Worm (Caenorhabditis elegans) whole organism, late embryonic: ENCODE results near the gene C44B7.5.

Experiments
- C08G9.2 ChIP-seq: sonication (generic microtip); optimal IDR thresholded peaks from 2 replicates; lab custom pipeline; 2016; ENCODE audit warnings: mild to moderate bottlenecking, missing genetic modification characterization, moderate library complexity, missing compliant biosample characterization
- C38D4.7 ChIP-seq: fragments of 200-800 bp; sonication (Bioruptor generic); optimal IDR thresholded peaks from 2 replicates; lab custom pipeline; 2018; ENCODE audit warnings: mild to moderate bottlenecking, missing genetic modification characterization, moderate library complexity, missing compliant biosample characterization
- F13H6.1 ChIP-seq: sonication (generic microtip); optimal IDR thresholded peaks from 2 replicates; lab custom pipeline; 2016; ENCODE audit warnings: missing genetic modification characterization, missing compliant biosample characterization
- K09A11.1 ChIP-seq: sonication (generic microtip); optimal IDR thresholded peaks from 2 replicates; lab custom pipeline; 2017; ENCODE audit warnings: antibody characterized with exemption, mild to moderate bottlenecking, missing genetic modification characterization, missing compliant biosample characterization; ENCODE audit not compliant: insufficient read depth
- Y22D7AL.16 ChIP-seq: sonication (generic microtip); optimal IDR thresholded peaks from 2 replicates; lab custom pipeline; 2016; ENCODE audit warnings: missing genetic modification characterization, missing compliant biosample characterization
- ahr-1 ChIP-seq: sonication (generic microtip); optimal IDR thresholded peaks from 2 replicates; lab custom pipeline; 2016; ENCODE audit warnings: missing genetic modification characterization, missing compliant biosample characterization
- ceh-14 ChIP-seq: sonication (generic microtip); optimal IDR thresholded peaks from 2 replicates; lab custom pipeline; 2016; ENCODE audit warnings: missing genotype, missing genetic modification characterization, missing compliant biosample characterization
- ceh-18 ChIP-seq: sonication (generic microtip); optimal IDR thresholded peaks from 2 replicates; lab custom pipeline; 2016; ENCODE audit warnings: missing genetic modification characterization, missing compliant biosample characterization
- ceh-2 ChIP-seq: sonication (generic microtip); optimal IDR thresholded peaks from 2 replicates; lab custom pipeline; 2016; ENCODE audit warnings: missing genotype, missing genetic modification characterization, missing compliant biosample characterization
- ceh-22 ChIP-seq: sonication (generic microtip); optimal IDR thresholded peaks from 2 replicates; lab custom pipeline; 2017; ENCODE audit warnings: missing biosample characterization, missing genetic modification characterization
- ceh-24 ChIP-seq: sonication (generic microtip); optimal IDR thresholded peaks from 2 replicates; lab custom pipeline; 2016; ENCODE audit warnings: mild to moderate bottlenecking, missing genetic modification characterization, missing compliant biosample characterization
- ceh-31 ChIP-seq: sonication (generic microtip); optimal IDR thresholded peaks from 2 replicates; lab custom pipeline; 2016; ENCODE audit warnings: missing genetic modification characterization, missing compliant biosample characterization
- ceh-45 ChIP-seq: fragments of 200-800 bp; sonication (Bioruptor generic); IDR thresholded peaks from 2 replicates; pipeline ENCODE4 v1.3.6; 2022; ENCODE audit warnings: missing genetic modification reagents, missing genetic modification characterization, missing compliant biosample characterization
- ceh-9 ChIP-seq: sonication (generic microtip); optimal IDR thresholded peaks from 2 replicates; lab custom pipeline; 2016; ENCODE audit warnings: mild to moderate bottlenecking, missing genetic modification characterization, inconsistent platforms, missing compliant biosample characterization
- che-1 ChIP-seq: sonication (generic microtip); optimal IDR thresholded peaks from 2 replicates; lab custom pipeline; 2016; ENCODE audit warnings: mild to moderate bottlenecking, missing genetic modification characterization, missing compliant biosample characterization
- dmd-4 ChIP-seq: sonication (generic microtip); optimal IDR thresholded peaks from 2 replicates; lab custom pipeline; 2016; ENCODE audit warnings: borderline replicate concordance, missing genetic modification characterization, missing compliant biosample characterization
- dve-1 ChIP-seq: sonication (generic microtip); optimal IDR thresholded peaks from 2 replicates; lab custom pipeline; 2017; ENCODE audit warnings: antibody characterized with exemption, mild to moderate bottlenecking, missing genetic modification characterization, missing compliant biosample characterization
- elt-4 ChIP-seq: sonication (generic microtip); optimal IDR thresholded peaks from 2 replicates; lab custom pipeline; 2016; ENCODE audit warnings: missing genetic modification characterization, missing compliant biosample characterization
- eyg-1 ChIP-seq: sonication (generic microtip); optimal IDR thresholded peaks from 2 replicates; lab custom pipeline; 2016; ENCODE audit warnings: missing genotype, missing genetic modification characterization, missing compliant biosample characterization
- fax-1 ChIP-seq: sonication (generic microtip); optimal IDR thresholded peaks from 2 replicates; lab custom pipeline; 2016; ENCODE audit warnings: missing genotype, missing genetic modification characterization, missing compliant biosample characterization
- gmeb-2 ChIP-seq: sonication (generic microtip); optimal IDR thresholded peaks from 2 replicates; lab custom pipeline; 2016; ENCODE audit warnings: missing genetic modification characterization, inconsistent platforms, missing compliant biosample characterization
- hlh-15 ChIP-seq: sonication (generic microtip); optimal IDR thresholded peaks from 2 replicates; lab custom pipeline; 2016; ENCODE audit warnings: missing genetic modification characterization, missing compliant biosample characterization
- hlh-30 ChIP-seq: sonication (generic microtip); optimal IDR thresholded peaks from 2 replicates; lab custom pipeline; 2017; ENCODE audit warnings: antibody characterized with exemption, missing genetic modification characterization, missing compliant biosample characterization; ENCODE audit not compliant: insufficient read depth
- hlh-6 ChIP-seq: sonication (generic microtip); optimal IDR thresholded peaks from 2 replicates; lab custom pipeline; 2016; ENCODE audit warnings: missing genotype, missing genetic modification characterization, missing compliant biosample characterization
- lim-6 ChIP-seq: sonication (generic microtip); optimal IDR thresholded peaks from 2 replicates; lab custom pipeline; 2016; ENCODE audit warnings: missing genetic modification characterization, missing compliant biosample characterization
- lin-11 ChIP-seq: fragments of 200-800 bp; sonication (Bioruptor generic); optimal IDR thresholded peaks from 2 replicates; lab custom pipeline; 2018; ENCODE audit warnings: mild to moderate bottlenecking, missing genetic modification characterization, missing compliant biosample characterization
- nhr-11 ChIP-seq: fragments of 150-350 bp; optimal IDR thresholded peaks from 2 replicates; lab custom pipeline; 2014; ENCODE audit warnings: missing biosample characterization, missing genetic modification characterization
- nhr-232 ChIP-seq: sonication (generic microtip); optimal IDR thresholded peaks from 2 replicates; lab custom pipeline; 2016; ENCODE audit warnings: missing genetic modification characterization, missing compliant biosample characterization
- pag-3 ChIP-seq: sonication (generic microtip); optimal IDR thresholded peaks from 2 replicates; lab custom pipeline; 2016; ENCODE audit warnings: missing compliant biosample characterization, missing genetic modification characterization, borderline replicate concordance
- pqm-1 ChIP-seq: sonication (generic microtip); optimal IDR thresholded peaks from 2 replicates; lab custom pipeline; 2016; ENCODE audit warnings: missing genetic modification characterization, missing compliant biosample characterization
- pros-1 ChIP-seq: fragments of 150-350 bp; optimal IDR thresholded peaks from 2 replicates; lab custom pipeline; 2014; ENCODE audit warnings: missing biosample characterization, missing genetic modification reagents, missing genetic modification characterization
- ref-2 ChIP-seq: sonication (generic microtip); optimal IDR thresholded peaks from 2 replicates; lab custom pipeline; 2016; ENCODE audit warnings: missing genetic modification characterization, missing compliant biosample characterization
- rnt-1 ChIP-seq: sonication (generic microtip); optimal IDR thresholded peaks from 2 replicates; lab custom pipeline; 2016; ENCODE audit warnings: missing genetic modification characterization, missing compliant biosample characterization
- sox-2 ChIP-seq: fragments of 200-800 bp; sonication (Bioruptor generic); IDR thresholded peaks from 2 replicates; pipeline ENCODE4 v1.3.6; 2022; ENCODE audit warnings: missing genetic modification reagents, missing genetic modification characterization, missing compliant biosample characterization
- syd-9 ChIP-seq: sonication (generic microtip); optimal IDR thresholded peaks from 2 replicates; lab custom pipeline; 2016; ENCODE audit warnings: mild to moderate bottlenecking, missing genetic modification characterization, moderate library complexity, missing compliant biosample characterization
- ttx-3 ChIP-seq: sonication (generic microtip); optimal IDR thresholded peaks from 2 replicates; lab custom pipeline; 2016; ENCODE audit warnings: missing genetic modification reagents, missing genetic modification characterization, missing compliant biosample characterization
- unc-42 ChIP-seq: sonication (generic microtip); optimal IDR thresholded peaks from 2 replicates; lab custom pipeline; 2016; ENCODE audit warnings: missing genotype, missing genetic modification characterization, missing compliant biosample characterization
- zip-5 ChIP-seq: sonication (generic microtip); optimal IDR thresholded peaks from 2 replicates; lab custom pipeline; 2016; ENCODE audit warnings: missing genetic modification characterization, missing compliant biosample characterization

Gene C44B7.5

ce11 chrII:6891176-6891575 is 18.8 kb upstream of the C44B7.5 start:
- TF ChIP-seq ceh-18 (peak; percentile 47), pros-1 (no peak), unc-42 (tag; lab: Kevin White, UChicago) (peak; percentile 12), pqm-1 (tag; lab: Kevin White, UChicago) (peak; percentile 19), hlh-15 (tag; lab: Kevin White, UChicago) (no peak)

ce11 chrII:6890095-6890494 is 17.7 kb upstream of the C44B7.5 start, which contains the start of gene acer-1:
Gene acer-1 (minus strand): TSS chrII:6890400.
- TF ChIP-seq ceh-2 (tag; lab: Kevin White, UChicago) (no peak), C08G9.2 (no peak), fax-1 (tag; lab: Kevin White, UChicago) (no peak), ceh-14 (no peak), nhr-232 (tag; lab: Kevin White, UChicago) (no peak)
- TF ChIP-seq, all 69 proteins: peak for 0

ce11 chrII:6889580-6889922 is 17.2 kb upstream of the C44B7.5 start:
- no peak for TF ChIP-seq hlh-6 (tag; lab: Kevin White, UChicago)
- TF ChIP-seq ceh-45 (GFP tag; lab: Robert Waterston, UW), result no peak
- no peak for TF ChIP-seq ahr-1 (tag; lab: Kevin White, UChicago)
- no peak for TF ChIP-seq ceh-22 (tag; lab: Kevin White, UChicago)
- no peak for TF ChIP-seq hlh-30
- TF ChIP-seq sox-2 (GFP tag; lab: Robert Waterston, UW), result no peak
- no peak for TF ChIP-seq K09A11.1
- no peak for TF ChIP-seq dmd-4
- no peak for TF ChIP-seq ceh-24 (tag; lab: Kevin White, UChicago)
- no peak for TF ChIP-seq F13H6.1 (tag; lab: Kevin White, UChicago)
- TF ChIP-seq pqm-1 (tag; lab: Kevin White, UChicago), result no peak
- TF ChIP-seq ttx-3 (tag; lab: Kevin White, UChicago), result no peak
- no peak for TF ChIP-seq hlh-15 (tag; lab: Kevin White, UChicago)
- no peak for TF ChIP-seq nhr-11
- no peak for TF ChIP-seq elt-4 (tag; lab: Kevin White, UChicago)
- TF ChIP-seq ceh-9, result no peak
- TF ChIP-seq che-1 (tag; lab: Kevin White, UChicago), result no peak
- no peak for TF ChIP-seq Y22D7AL.16
- no peak for TF ChIP-seq fax-1 (tag; lab: Kevin White, UChicago)
- TF ChIP-seq lim-6, result no peak

- TF ChIP-seq pag-3 (no peak), ceh-31 (tag; lab: Kevin White, UChicago) (no peak), ceh-2 (tag; lab: Kevin White, UChicago) (no peak), ttx-3 (tag; lab: Kevin White, UChicago) (no peak), dve-1 (no peak), ceh-14 (no peak), lim-6 (no peak), gmeb-2 (tag; lab: Kevin White, UChicago) (no peak), lin-11 (no peak), eyg-1 (tag; lab: Kevin White, UChicago) (no peak), C38D4.7 (GFP tag; lab: Kevin White, UChicago) (no peak), rnt-1 (tag; lab: Kevin White, UChicago) (no peak), nhr-11 (no peak), syd-9 (tag; lab: Kevin White, UChicago) (no peak), zip-5 (tag; lab: Kevin White, UChicago) (no peak), ref-2 (no peak), F13H6.1 (tag; lab: Kevin White, UChicago) (no peak), pros-1 (no peak)
These were observed 16.5 kb upstream of the C44B7.5 start for ce11 chrII:6888661-6889579.
